Fruit fly (Drosophila melanogaster) whole organism: ENCODE results near the gene sba.

Experiments
- CG8478 ChIP-seq: fragments of >200 bp; optimal IDR thresholded peaks from 2 replicates; lab custom pipeline; 2018; ENCODE audit warnings: inconsistent platforms
- Dll ChIP-seq: fragments of >200 bp; optimal IDR thresholded peaks from 2 replicates; lab custom pipeline; 2017
- EcR ChIP-seq, 2 experiments: fragments of >200 bp; optimal IDR thresholded peaks; 2 replicates each; lab custom pipeline; 2017; ENCODE audit warnings: missing biosample characterization in 2 of 2, missing genetic modification characterization in 2 of 2, missing genetic modification reagents in 2 of 2
- pan ChIP-seq: fragments of >200 bp; optimal IDR thresholded peaks from 2 replicates; lab custom pipeline; 2017
- psq ChIP-seq: fragments of >200 bp; optimal IDR thresholded peaks from 2 replicates; lab custom pipeline; 2017
- usp ChIP-seq: fragments of >200 bp; optimal IDR thresholded peaks from 2 replicates; lab custom pipeline; 2017; ENCODE audit warnings: missing biosample characterization, missing genetic modification characterization, mixed read lengths

sba gene

DNA sequence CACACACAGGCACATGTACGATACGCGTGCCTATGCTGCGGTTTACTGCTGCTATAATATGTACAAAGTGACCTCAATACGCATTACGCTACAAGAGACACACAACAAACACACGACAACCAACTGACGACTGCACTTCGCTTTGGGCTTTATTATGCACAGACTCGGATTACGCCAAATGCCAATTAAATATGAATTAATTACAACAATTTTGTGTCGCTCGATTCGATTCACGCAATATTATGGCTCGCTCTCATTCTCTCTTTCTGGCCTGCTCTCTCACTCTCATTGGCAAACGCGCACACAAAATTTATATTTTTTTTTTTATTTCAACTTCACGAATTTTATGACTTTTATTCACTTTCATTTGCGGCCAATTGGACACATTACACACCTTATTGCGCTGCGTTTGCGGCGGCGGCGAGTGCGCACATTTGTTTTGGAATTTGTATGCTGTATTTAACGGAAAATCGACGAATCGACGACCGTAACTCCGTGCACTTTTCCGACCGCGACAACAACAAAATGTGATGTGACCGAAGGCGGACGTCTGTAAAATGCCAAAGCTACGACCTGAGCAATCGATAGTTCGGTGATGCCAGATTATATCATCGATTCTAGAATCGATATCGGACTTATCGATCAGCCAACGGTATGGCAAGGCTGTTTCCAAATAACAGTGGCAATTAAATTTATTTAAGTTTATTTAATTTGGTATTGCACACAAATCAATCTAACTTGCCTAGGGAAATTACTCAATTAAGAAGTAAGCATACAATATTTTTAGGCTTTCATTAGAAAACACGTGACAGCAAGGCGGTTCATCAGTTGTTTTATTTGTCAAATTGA, at the start of gene sba, which contains the start of gene CG31141:
TSS of gene sba (minus strand) at position 472 of the 849 bp plus-strand sequence.
TSS of gene CG31141 (plus strand) at position 799 of the 849 bp plus-strand sequence.
- TF ChIP-seq CG8478 (lab: Kevin White, UChicago) (no peak), EcR (GFP tag; optimal IDR thresholded peaks at IDR 0.05; lab: Kevin White, UChicago) (no peak), psq (lab: Kevin White, UChicago) (no peak), Dll (no peak), pan (lab: Kevin White, UChicago) (no peak), usp (GFP tag; lab: Kevin White, UChicago) (no peak)

DNA sequence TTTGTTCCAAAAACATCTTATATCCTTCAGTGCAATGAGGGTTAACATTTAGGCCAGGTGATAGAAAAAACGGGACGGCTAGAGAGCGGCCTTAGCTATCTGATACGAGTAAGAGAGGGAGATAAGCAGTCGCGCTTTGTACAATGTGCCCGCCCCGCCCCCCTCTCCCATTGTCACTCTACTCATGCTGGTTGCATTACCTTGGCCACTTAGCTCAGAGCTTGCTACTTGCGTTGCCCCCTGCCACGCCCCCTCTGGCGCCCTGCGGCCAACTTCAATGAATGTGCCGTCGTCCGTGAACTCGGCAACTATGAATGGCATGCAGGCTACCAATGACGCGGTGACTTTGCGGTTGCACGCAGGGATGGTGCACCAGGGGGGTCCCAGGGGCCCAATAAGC, 49.0 kb upstream of the sba start:
- no peak for TF ChIP-seq pan (lab: Kevin White, UChicago)
- TF ChIP-seq CG8478 (lab: Kevin White, UChicago) = no peak
- no peak for TF ChIP-seq EcR (GFP tag; optimal IDR thresholded peaks at IDR 0.05; lab: Kevin White, UChicago)
- no peak for TF ChIP-seq Dll
- no peak for TF ChIP-seq psq (lab: Kevin White, UChicago)
- TF ChIP-seq usp (GFP tag; lab: Kevin White, UChicago) = no peak

- no peak for TF ChIP-seq usp (GFP tag; lab: Kevin White, UChicago)
- no peak for TF ChIP-seq pan (lab: Kevin White, UChicago)
- no peak for TF ChIP-seq Dll
- no peak for TF ChIP-seq EcR (GFP tag; optimal IDR thresholded peaks at IDR 0.05; lab: Kevin White, UChicago)
- TF ChIP-seq psq (lab: Kevin White, UChicago) = no peak
- TF ChIP-seq CG8478 (lab: Kevin White, UChicago) = no peak
Observed at dm6 chr3R:23971208-23971607, 48.4 kb upstream of the sba start.

dm6 chr3R:23969449-23969848, 46.7 kb upstream of the sba start:
- no peak for TF ChIP-seq usp (GFP tag; lab: Kevin White, UChicago)
- no peak for TF ChIP-seq CG8478 (lab: Kevin White, UChicago)
- TF ChIP-seq pan (lab: Kevin White, UChicago) = no peak
- no peak for TF ChIP-seq Dll
- TF ChIP-seq psq (lab: Kevin White, UChicago) = no peak
- no peak for TF ChIP-seq EcR (GFP tag; optimal IDR thresholded peaks at IDR 0.05; lab: Kevin White, UChicago)

- no peak for TF ChIP-seq pan (lab: Kevin White, UChicago)
- TF ChIP-seq EcR (GFP tag; optimal IDR thresholded peaks at IDR 0.05; lab: Kevin White, UChicago) = no peak
- TF ChIP-seq Dll = no peak
- TF ChIP-seq psq (lab: Kevin White, UChicago) = no peak
- no peak for TF ChIP-seq usp (GFP tag; lab: Kevin White, UChicago)
- no peak for TF ChIP-seq CG8478 (lab: Kevin White, UChicago)
Observed at dm6 chr3R:23964913-23965718, 42.3 kb upstream of the sba start.

- TF ChIP-seq CG8478 (lab: Kevin White, UChicago) (peak; percentile 59), Dll (no peak), EcR (GFP tag; optimal IDR thresholded peaks at IDR 0.05; lab: Kevin White, UChicago) (no peak)
Observed at dm6 chr3R:23962781-23963222, 40.0 kb upstream of the sba start, which contains the start of gene CG31140. Gene CG31140 (plus strand): TSS chr3R:23963180.

DNA sequence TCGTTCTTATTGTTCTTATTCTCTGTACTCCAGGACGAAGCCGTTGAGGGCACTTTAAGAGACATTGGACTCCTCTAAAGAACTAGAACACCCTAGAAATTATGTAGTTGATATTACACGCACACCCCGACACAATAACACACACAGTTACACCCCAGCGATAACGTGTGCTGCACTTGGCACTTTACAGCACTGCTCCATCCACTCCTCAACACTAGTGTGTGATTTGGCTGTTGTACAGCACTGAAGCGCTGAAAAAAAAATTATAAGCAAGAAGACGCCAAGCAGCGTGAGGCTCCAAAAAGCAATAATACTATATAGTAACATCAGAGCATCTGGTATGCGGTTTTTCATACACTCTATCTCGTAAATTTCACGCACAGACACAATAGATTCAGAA, 38.1 kb upstream of the sba start:
- no peak for TF ChIP-seq EcR (GFP tag; optimal IDR thresholded peaks at IDR 0.05; lab: Kevin White, UChicago)
- TF ChIP-seq psq (lab: Kevin White, UChicago) = no peak
- no peak for TF ChIP-seq Dll
- TF ChIP-seq CG8478 (lab: Kevin White, UChicago) = no peak
- no peak for TF ChIP-seq pan (lab: Kevin White, UChicago)
- TF ChIP-seq usp (GFP tag; lab: Kevin White, UChicago) = no peak

- TF ChIP-seq Dll (no peak), psq (lab: Kevin White, UChicago) (no peak), CG8478 (lab: Kevin White, UChicago) (no peak), pan (lab: Kevin White, UChicago) (no peak), EcR (GFP tag; optimal IDR thresholded peaks at IDR 0.05; lab: Kevin White, UChicago) (no peak)
Observed at dm6 chr3R:23958091-23958838, 35.5 kb upstream of the sba start, which contains the start of the genes GluProRS and AP-1sigma. Gene GluProRS (minus strand): TSS chr3R:23958391. Gene AP-1sigma (plus strand): TSS chr3R:23958651.

- TF ChIP-seq psq (lab: Kevin White, UChicago) = no peak
- TF ChIP-seq CG8478 (lab: Kevin White, UChicago) = no peak
- TF ChIP-seq EcR (GFP tag; optimal IDR thresholded peaks at IDR 0.05; lab: Kevin White, UChicago) = no peak
- no peak for TF ChIP-seq Dll
Observed at dm6 chr3R:23955380-23955779, 32.6 kb upstream of the sba start.

- TF ChIP-seq pan (lab: Kevin White, UChicago) = no peak
- TF ChIP-seq Dll = peak; percentile 56
Observed at dm6 chr3R:23948466-23949413, 26.0 kb upstream of the sba start.
